Worm (Caenorhabditis elegans) whole organism, young adult: ENCODE data around the gene clec-214.

Experiments
- B0019.2 ChIP-seq: fragments of 200-800 bp; sonication (Bioruptor generic); conservative IDR thresholded peaks from 2 replicates; pipeline ENCODE4 v1.3.6; 2022; ENCODE audit warnings: missing genetic modification reagents, missing genetic modification characterization, missing compliant biosample characterization
- mcd-1 ChIP-seq: fragments of 200-800 bp; sonication (Bioruptor generic); IDR thresholded peaks from 2 replicates; pipeline ENCODE4 v1.3.6; 2022; ENCODE audit warnings: missing genetic modification reagents, missing genetic modification characterization, missing compliant biosample characterization
- nfya-1 ChIP-seq: sonication (generic microtip); optimal IDR thresholded peaks from 2 replicates; lab custom pipeline; 2017; ENCODE audit warnings: antibody characterized with exemption, missing compliant biosample characterization, missing genetic modification characterization, borderline replicate concordance; ENCODE audit not compliant: insufficient read depth
- nhr-90 ChIP-seq: sonication (generic microtip); optimal IDR thresholded peaks from 2 replicates; lab custom pipeline; 2016; ENCODE audit warnings: missing genotype, mild to moderate bottlenecking, missing genetic modification characterization, missing compliant biosample characterization
- unc-130 ChIP-seq: sonication (generic microtip); optimal IDR thresholded peaks from 2 replicates; lab custom pipeline; 2016; ENCODE audit warnings: missing genetic modification reagents, missing genetic modification characterization, missing compliant biosample characterization

ce11 chrV:7622011-7622465 is 11.9 kb downstream of the clec-214 start, which contains the start of gene C50E3.12:
- TF ChIP-seq nfya-1 (no peak), unc-130 (GFP tag; lab: Kevin White, UChicago) (no peak), B0019.2 (GFP tag; lab: Robert Waterston, UW) (no peak), nhr-90 (tag; lab: Kevin White, UChicago) (no peak), mcd-1 (GFP tag; lab: Robert Waterston, UW) (no peak)
